Fruit fly (Drosophila melanogaster) whole organism, embryonic: ENCODE results near the gene Nph.

Experiments used
- Adf1 ChIP-seq: fragments of 200-800 bp; sonication (Bioruptor generic); IDR thresholded peaks from 2 replicates; pipeline ENCODE4 v1.3.6; 2022; ENCODE audit warnings: missing biosample characterization, missing genetic modification characterization
- Aef1 ChIP-seq: fragments of 200-800 bp; sonication (Bioruptor generic); IDR thresholded peaks from 3 replicates; pipeline ENCODE4 v1.3.6; 2022; ENCODE audit warnings: missing biosample characterization, missing genetic modification characterization
- Asciz ChIP-seq: fragments of 200-800 bp; sonication (Bioruptor generic); optimal IDR thresholded peaks from 2 replicates; lab custom pipeline; 2017; ENCODE audit warnings: missing biosample characterization, mild to moderate bottlenecking, missing genetic modification characterization, missing genetic modification reagents
- Blimp-1 ChIP-seq: fragments of 200-800 bp; sonication (Bioruptor generic); optimal IDR thresholded peaks from 3 replicates; lab custom pipeline; 2018; ENCODE audit warnings: missing biosample characterization, missing genetic modification characterization, mild to moderate bottlenecking, moderate library complexity, missing genetic modification reagents
- CG10321 ChIP-seq: fragments of 200-800 bp; sonication (Bioruptor generic); IDR thresholded peaks from 2 replicates; pipeline ENCODE4 v1.3.6; 2022; ENCODE audit warnings: missing biosample characterization, missing genetic modification characterization
- CG11695 ChIP-seq: fragments of 200-800 bp; sonication (Bioruptor generic); IDR thresholded peaks from 3 replicates; pipeline ENCODE4 v1.3.6; 2022; ENCODE audit warnings: missing biosample characterization, missing genetic modification characterization
- CG12769 ChIP-seq: fragments of 200-800 bp; sonication (Bioruptor generic); optimal IDR thresholded peaks from 2 replicates; lab custom pipeline; 2019; ENCODE audit warnings: missing biosample characterization, mild to moderate bottlenecking, missing genetic modification characterization, moderate library complexity
- CG14710 ChIP-seq: fragments of 200-800 bp; sonication (Bioruptor generic); optimal IDR thresholded peaks from 3 replicates; lab custom pipeline; 2019; ENCODE audit warnings: missing biosample characterization, mild to moderate bottlenecking, missing genetic modification characterization, moderate library complexity
- CG15073 ChIP-seq: fragments of 200-800 bp; sonication (Bioruptor generic); optimal IDR thresholded peaks from 2 replicates; lab custom pipeline; 2016; ENCODE audit warnings: missing biosample characterization, missing genetic modification characterization
- CG1603 ChIP-seq: fragments of 200-800 bp; sonication (Bioruptor generic); optimal IDR thresholded peaks from 2 replicates; lab custom pipeline; 2019; ENCODE audit warnings: missing biosample characterization, mild to moderate bottlenecking, missing genetic modification characterization, moderate library complexity
- CG16813 ChIP-seq: fragments of 200-800 bp; sonication (Bioruptor generic); IDR thresholded peaks from 3 replicates; pipeline ENCODE4 v1.3.6; 2022; ENCODE audit warnings: missing biosample characterization, missing genetic modification characterization; ENCODE audit not compliant: partially characterized antibody
- CG16863 ChIP-seq: fragments of 200-800 bp; sonication (Bioruptor generic); optimal IDR thresholded peaks from 3 replicates; lab custom pipeline; 2016; ENCODE audit warnings: missing biosample characterization, missing genetic modification characterization
- CG17328 ChIP-seq: fragments of 200-800 bp; sonication (Bioruptor generic); IDR thresholded peaks from 2 replicates; pipeline ENCODE4 v1.3.6; 2022; ENCODE audit warnings: missing biosample characterization, missing genetic modification characterization
- CG34224 ChIP-seq: fragments of 200-800 bp; sonication (Bioruptor generic); IDR thresholded peaks from 3 replicates; pipeline ENCODE4 v1.3.6; 2022; ENCODE audit warnings: missing biosample characterization, missing genetic modification characterization; ENCODE audit not compliant: partially characterized antibody
- CG3838 ChIP-seq: fragments of 200-800 bp; sonication (Bioruptor generic); optimal IDR thresholded peaks from 3 replicates; lab custom pipeline; 2016; ENCODE audit warnings: missing biosample characterization, missing genetic modification characterization
- CG3995 ChIP-seq: fragments of 200-800 bp; sonication (Bioruptor generic); optimal IDR thresholded peaks from 3 replicates; lab custom pipeline; 2016; ENCODE audit warnings: missing biosample characterization, missing genetic modification characterization
- CG42726 ChIP-seq: fragments of 200-800 bp; sonication (Bioruptor generic); IDR thresholded peaks from 2 replicates; pipeline ENCODE4 v1.3.6; 2022; ENCODE audit warnings: missing biosample characterization, missing genetic modification characterization; ENCODE audit not compliant: partially characterized antibody
- CG4404 ChIP-seq: fragments of 200-800 bp; sonication (Bioruptor generic); IDR thresholded peaks from 2 replicates; pipeline ENCODE4 v1.3.6; 2022; ENCODE audit warnings: missing biosample characterization, missing genetic modification characterization
- CG6175 ChIP-seq: fragments of 200-800 bp; sonication (Bioruptor generic); IDR thresholded peaks from 3 replicates; pipeline ENCODE4 v1.3.6; 2022; ENCODE audit warnings: missing biosample characterization, missing genetic modification characterization
- CG7839 ChIP-seq: fragments of 200-800 bp; sonication (Bioruptor generic); optimal IDR thresholded peaks from 3 replicates; lab custom pipeline; 2018; ENCODE audit warnings: missing biosample characterization, mild to moderate bottlenecking, missing genetic modification characterization, moderate library complexity
- CG9609 ChIP-seq: fragments of 200-800 bp; sonication (Bioruptor generic); optimal IDR thresholded peaks from 3 replicates; lab custom pipeline; 2016; ENCODE audit warnings: missing biosample characterization, missing genetic modification characterization
- CG9817 ChIP-seq: fragments of 200-800 bp; sonication (Bioruptor generic); optimal IDR thresholded peaks from 2 replicates; lab custom pipeline; 2018; ENCODE audit warnings: missing biosample characterization, mild to moderate bottlenecking, missing genetic modification characterization, moderate library complexity
- CHES-1-like ChIP-seq: fragments of 200-800 bp; sonication (Bioruptor generic); optimal IDR thresholded peaks from 2 replicates; lab custom pipeline; 2016; ENCODE audit warnings: missing biosample characterization, missing genetic modification characterization
- D ChIP-seq, 2 experiments: fragments of 200-800 bp in 1 of 2; fragments of >200 bp in 1 of 2; sonication (Bioruptor generic) in 1 of 2; optimal IDR thresholded peaks; 2 replicates in 1 of 2; 3 replicates in 1 of 2; lab custom pipeline; 2017; ENCODE audit warnings: mild to moderate bottlenecking in 1 of 2, missing biosample characterization in 1 of 2, missing genetic modification characterization in 1 of 2, missing genetic modification reagents in 1 of 2
- Gug ChIP-seq: fragments of 200-800 bp; sonication (Bioruptor generic); IDR thresholded peaks from 4 replicates; pipeline ENCODE4 v1.3.6; 2022; ENCODE audit warnings: missing biosample characterization, missing genetic modification characterization
- Myb ChIP-seq: fragments of 200-800 bp; sonication (Bioruptor generic); optimal IDR thresholded peaks from 2 replicates; lab custom pipeline; 2016; ENCODE audit warnings: missing biosample characterization, missing genetic modification characterization
- Opbp ChIP-seq: fragments of 200-800 bp; sonication (Bioruptor generic); IDR thresholded peaks from 3 replicates; pipeline ENCODE4 v1.3.6; 2022; ENCODE audit warnings: missing biosample characterization, missing genetic modification characterization; ENCODE audit not compliant: partially characterized antibody
- Sry-δ ChIP-seq: fragments of 200-800 bp; sonication (Bioruptor generic); optimal IDR thresholded peaks from 2 replicates; lab custom pipeline; 2016; ENCODE audit warnings: missing biosample characterization, missing genetic modification characterization
- Xrp1 ChIP-seq: fragments of 200-800 bp; sonication (Bioruptor generic); IDR thresholded peaks from 2 replicates; pipeline ENCODE4 v1.3.6; 2022; ENCODE audit warnings: missing biosample characterization, missing genetic modification characterization
- aop ChIP-seq: fragments of 200-800 bp; sonication (Bioruptor generic); IDR thresholded peaks from 2 replicates; pipeline ENCODE4 v1.3.6; 2022; ENCODE audit warnings: missing biosample characterization, missing genetic modification characterization
- ase ChIP-seq: fragments of 200-800 bp; sonication (Bioruptor generic); IDR thresholded peaks from 3 replicates; pipeline ENCODE4 v1.3.6; 2022; ENCODE audit warnings: missing biosample characterization, missing genetic modification characterization
- bbx ChIP-seq: fragments of 200-800 bp; sonication (Bioruptor generic); IDR thresholded peaks from 2 replicates; pipeline ENCODE4 v1.3.6; 2022; ENCODE audit warnings: missing biosample characterization, missing genetic modification characterization; ENCODE audit not compliant: partially characterized antibody
- dan ChIP-seq: fragments of 200-800 bp; sonication (Bioruptor generic); IDR thresholded peaks from 2 replicates; pipeline ENCODE4 v1.3.6; 2022; ENCODE audit warnings: missing biosample characterization, missing genetic modification characterization
- dati ChIP-seq: fragments of 200-800 bp; sonication (Bioruptor generic); IDR thresholded peaks from 2 replicates; pipeline ENCODE4 v1.3.6; 2022; ENCODE audit warnings: missing biosample characterization, missing genetic modification characterization
- eyg ChIP-seq: fragments of 200-800 bp; sonication (Bioruptor generic); optimal IDR thresholded peaks from 3 replicates; lab custom pipeline; 2016; ENCODE audit warnings: missing biosample characterization, missing genetic modification characterization
- gro ChIP-seq: fragments of 200-800 bp; sonication (Bioruptor generic); optimal IDR thresholded peaks from 2 replicates; lab custom pipeline; 2016; ENCODE audit warnings: missing biosample characterization, missing genetic modification characterization
- her ChIP-seq: fragments of 200-800 bp; sonication (Bioruptor generic); optimal IDR thresholded peaks from 2 replicates; lab custom pipeline; 2016; ENCODE audit warnings: missing biosample characterization, missing genetic modification characterization
- kni ChIP-seq: fragments of 200-800 bp; sonication (Bioruptor generic); optimal IDR thresholded peaks from 3 replicates; lab custom pipeline; 2017; ENCODE audit warnings: mild to moderate bottlenecking, missing biosample characterization, missing genetic modification reagents, missing genetic modification characterization
- nerfin-1 ChIP-seq: fragments of 200-800 bp; sonication (Bioruptor generic); optimal IDR thresholded peaks from 3 replicates; lab custom pipeline; 2019; ENCODE audit warnings: missing biosample characterization, mild to moderate bottlenecking, missing genetic modification characterization, moderate library complexity
- nerfin-2 ChIP-seq: fragments of 200-800 bp; sonication (Bioruptor generic); IDR thresholded peaks from 2 replicates; pipeline ENCODE4 v1.3.6; 2022; ENCODE audit warnings: missing biosample characterization, missing genetic modification characterization; ENCODE audit not compliant: partially characterized antibody
- peb ChIP-seq: fragments of 200-800 bp; sonication (Bioruptor generic); IDR thresholded peaks from 2 replicates; pipeline ENCODE4 v1.3.6; 2022; ENCODE audit warnings: missing biosample characterization, missing genetic modification characterization
- pzg ChIP-seq: fragments of 200-800 bp; sonication (Bioruptor generic); optimal IDR thresholded peaks from 3 replicates; lab custom pipeline; 2018; ENCODE audit warnings: missing biosample characterization, mild to moderate bottlenecking, missing genetic modification characterization, moderate library complexity
- row ChIP-seq: fragments of 200-800 bp; sonication (Bioruptor generic); IDR thresholded peaks from 3 replicates; pipeline ENCODE4 v1.3.6; 2022; ENCODE audit warnings: missing biosample characterization, missing genetic modification characterization
- scrt ChIP-seq: fragments of 200-800 bp; sonication (Bioruptor generic); optimal IDR thresholded peaks from 2 replicates; lab custom pipeline; 2018; ENCODE audit warnings: missing biosample characterization, mild to moderate bottlenecking, missing genetic modification characterization, moderate library complexity
- sna ChIP-seq: fragments of 200-800 bp; sonication (Bioruptor generic); IDR thresholded peaks from 2 replicates; pipeline ENCODE4 v1.3.6; 2022; ENCODE audit warnings: missing biosample characterization, missing genetic modification characterization; ENCODE audit not compliant: partially characterized antibody
- sob ChIP-seq: fragments of 200-800 bp; sonication (Bioruptor generic); IDR thresholded peaks from 2 replicates; pipeline ENCODE4 v1.3.6; 2022; ENCODE audit warnings: missing biosample characterization, missing genetic modification characterization
- stwl ChIP-seq: fragments of 200-800 bp; sonication (Bioruptor generic); optimal IDR thresholded peaks from 3 replicates; lab custom pipeline; 2018; ENCODE audit warnings: missing biosample characterization, mild to moderate bottlenecking, missing genetic modification characterization, moderate library complexity
- trem ChIP-seq: fragments of 200-800 bp; optimal IDR thresholded peaks from 3 replicates; lab custom pipeline; 2019; ENCODE audit warnings: missing biosample characterization, mild to moderate bottlenecking, missing genetic modification characterization, moderate library complexity
- vfl ChIP-seq: fragments of 200-800 bp; sonication (Bioruptor generic); optimal IDR thresholded peaks from 2 replicates; lab custom pipeline; 2016; ENCODE audit warnings: missing biosample characterization, missing genetic modification characterization

Nph gene

DNA sequence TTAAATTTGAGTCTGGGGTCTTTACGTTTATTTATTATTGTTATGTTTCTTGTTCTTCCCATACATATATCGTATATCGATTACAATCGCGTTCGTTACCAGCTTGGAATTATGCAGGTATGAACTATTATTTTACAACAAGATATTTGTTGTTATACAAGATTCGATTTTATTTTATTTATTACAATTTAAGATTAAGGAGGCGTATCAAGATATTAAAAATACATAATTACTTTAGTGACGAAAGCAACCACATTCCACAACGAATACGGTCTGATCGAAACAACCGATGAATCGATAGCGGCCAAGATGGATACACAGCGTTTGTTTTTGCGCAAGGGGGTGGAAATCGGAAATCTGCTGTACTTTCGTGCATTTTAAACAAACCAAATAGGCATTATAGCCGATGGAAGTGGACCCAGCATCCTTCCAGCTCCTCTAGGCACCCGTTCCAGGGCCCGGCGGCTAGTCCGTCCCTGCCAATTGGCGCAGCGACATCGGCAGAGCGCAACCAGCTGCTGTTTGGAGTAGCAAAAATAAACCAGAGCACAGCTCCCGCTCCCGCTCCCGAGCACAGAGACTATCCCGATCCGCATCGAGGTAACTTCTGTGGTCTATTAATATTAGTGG lies 6.9 kb downstream of the Nph start, which contains the start of the genes CG15525 and CG11504 (continued):
- TF ChIP-seq aop (GFP tag; lab: Robert Waterston, UW) (no peak), D (optimal IDR thresholded peaks at IDR 0.05; lab: Kevin White, UChicago) (no peak), D (GFP tag; optimal IDR thresholded peaks at IDR 0.05; lab: Kevin White, UChicago) (no peak), CG3838 (peak; percentile 40), Aef1 (peak; percentile 78), CG12769 (tag; lab: Kevin White, UChicago) (no peak), CG7839 (tag; lab: Kevin White, UChicago) (no peak), eyg (GFP tag; lab: Kevin White, UChicago) (no peak), CG1603 (tag; lab: Kevin White, UChicago) (peak; percentile 64), CG16863 (GFP tag; lab: Kevin White, UChicago) (peak; percentile 17), bbx (GFP tag; lab: Robert Waterston, UW) (peak; percentile 72), her (GFP tag; lab: Kevin White, UChicago) (no peak), CHES-1-like (GFP tag; lab: Kevin White, UChicago) (peak; percentile 64), CG10321 (GFP tag; lab: Robert Waterston, UW) (no peak), CG3995 (GFP tag; lab: Kevin White, UChicago) (peak; percentile 10), kni (GFP tag; lab: Kevin White, UChicago) (no peak), dan (no peak), Adf1 (GFP tag; lab: Robert Waterston, UW) (no peak), Asciz (GFP tag; lab: Kevin White, UChicago) (no peak), nerfin-1 (tag; lab: Kevin White, UChicago) (peak; percentile 46), peb (GFP tag; lab: Robert Waterston, UW) (no peak), CG11695 (GFP tag; lab: Robert Waterston, UW) (no peak), vfl (GFP tag; lab: Kevin White, UChicago) (peak; percentile 34), Xrp1 (GFP tag; lab: Robert Waterston, UW) (peak; percentile 65), CG34224 (GFP tag; lab: Robert Waterston, UW) (peak; percentile 93), CG9609 (GFP tag; lab: Kevin White, UChicago) (peak; percentile 36), row (GFP tag; lab: Robert Waterston, UW) (peak; percentile 93), nerfin-2 (GFP tag; lab: Robert Waterston, UW) (peak; percentile 86), dati (GFP tag; lab: Robert Waterston, UW) (no peak), Myb (GFP tag; lab: Kevin White, UChicago) (no peak), ase (peak; percentile 43; the same call in 1 of the 3 replicates), Gug (peak; percentile 75; the same call in 3 of the 4 replicates), CG6175 (GFP tag; lab: Robert Waterston, UW) (peak; percentile 32; the same call in 1 of the 3 replicates), Sry-δ (GFP tag; lab: Kevin White, UChicago) (peak; percentile 74)

- TF ChIP-seq CG17328 (no peak), gro (GFP tag; lab: Kevin White, UChicago) (no peak), sob (0 out of 2 replicates have a peak, but pooled peaks have one; percentile 26), scrt (GFP tag; lab: Kevin White, UChicago) (no peak), pzg (GFP tag; lab: Kevin White, UChicago) (peak; percentile 74), CG15073 (GFP tag; lab: Kevin White, UChicago) (no peak), Blimp-1 (GFP tag; lab: Kevin White, UChicago) (no peak), stwl (tag; lab: Kevin White, UChicago) (peak; percentile 56), trem (tag; lab: Kevin White, UChicago) (peak; percentile 33), CG42726 (GFP tag; lab: Robert Waterston, UW) (peak; percentile 77), CG4404 (no peak), CG16813 (GFP tag; lab: Robert Waterston, UW) (peak; percentile 69), nerfin-2 (GFP tag; lab: Robert Waterston, UW) (peak; percentile 56; the same call in 1 of the 2 replicates), sna (GFP tag; lab: Robert Waterston, UW) (peak; percentile 60), CG14710 (tag; lab: Kevin White, UChicago) (peak; percentile 33), CG9817 (tag; lab: Kevin White, UChicago) (no peak), Opbp (GFP tag; lab: Robert Waterston, UW) (peak; percentile 60; the same call in 1 of the 3 replicates), Myb (GFP tag; lab: Kevin White, UChicago) (peak; percentile 62)
Measured at dm6 chr3R:29995035-29995434, 9.6 kb downstream of the Nph start, which contains the start of the genes CG7903 and Sas-6. CG7903 (minus strand) TSS chr3R:29995231. Sas-6 (plus strand) TSS chr3R:29995357.
